Fruit fly (Drosophila melanogaster) whole organism, embryonic: ENCODE results near the gene CG3198.

ENCODE experiments used
- Adf1 ChIP-seq: fragments of 200-800 bp; sonication (Bioruptor generic); IDR thresholded peaks from 2 replicates; pipeline ENCODE4 v1.3.6; 2022; ENCODE audit warnings: missing biosample characterization, missing genetic modification characterization
- Blimp-1 ChIP-seq: fragments of 200-800 bp; sonication (Bioruptor generic); optimal IDR thresholded peaks from 3 replicates; lab custom pipeline; 2018; ENCODE audit warnings: missing biosample characterization, missing genetic modification characterization, mild to moderate bottlenecking, moderate library complexity, missing genetic modification reagents
- CG10366 ChIP-seq: fragments of 200-800 bp; sonication (Bioruptor generic); IDR thresholded peaks from 2 replicates; pipeline ENCODE4 v1.3.6; 2022; ENCODE audit warnings: missing biosample characterization, missing genetic modification characterization
- CG11085 ChIP-seq: fragments of 200-800 bp; sonication (Bioruptor generic); IDR thresholded peaks from 2 replicates; pipeline ENCODE4 v1.3.6; 2022; ENCODE audit warnings: missing biosample characterization, missing genetic modification characterization
- CG11504 ChIP-seq: fragments of 200-800 bp; sonication (Bioruptor generic); optimal IDR thresholded peaks from 3 replicates; lab custom pipeline; 2019; ENCODE audit warnings: missing biosample characterization, mild to moderate bottlenecking, missing genetic modification characterization, moderate library complexity
- CG11696 ChIP-seq: fragments of 200-800 bp; sonication (Bioruptor generic); IDR thresholded peaks from 2 replicates; pipeline ENCODE4 v1.3.6; 2022; ENCODE audit warnings: missing biosample characterization, missing genetic modification characterization
- CG15601 ChIP-seq: fragments of 200-800 bp; sonication (Bioruptor generic); optimal IDR thresholded peaks from 3 replicates; lab custom pipeline; 2019; ENCODE audit warnings: missing biosample characterization, mild to moderate bottlenecking, missing genetic modification characterization, moderate library complexity
- CG17328 ChIP-seq: fragments of 200-800 bp; sonication (Bioruptor generic); IDR thresholded peaks from 2 replicates; pipeline ENCODE4 v1.3.6; 2022; ENCODE audit warnings: missing biosample characterization, missing genetic modification characterization
- CG17361 ChIP-seq: fragments of 200-800 bp; sonication (Bioruptor generic); IDR thresholded peaks from 3 replicates; pipeline ENCODE4 v1.3.6; 2022; ENCODE audit warnings: missing biosample characterization, missing genetic modification characterization
- CG17385 ChIP-seq: fragments of 200-800 bp; sonication (Bioruptor generic); optimal IDR thresholded peaks from 3 replicates; lab custom pipeline; 2018; ENCODE audit warnings: missing biosample characterization, mild to moderate bottlenecking, missing genetic modification characterization
- CG2678 ChIP-seq: fragments of 200-800 bp; sonication (Bioruptor generic); optimal IDR thresholded peaks from 3 replicates; lab custom pipeline; 2019; ENCODE audit warnings: missing biosample characterization, mild to moderate bottlenecking, missing genetic modification characterization, moderate library complexity
- CG31224 ChIP-seq: fragments of 200-800 bp; sonication (Bioruptor generic); IDR thresholded peaks from 2 replicates; pipeline ENCODE4 v1.3.6; 2022; ENCODE audit warnings: missing biosample characterization, missing genetic modification characterization
- CG31365 ChIP-seq: fragments of 200-800 bp; sonication (Bioruptor generic); optimal IDR thresholded peaks from 2 replicates; lab custom pipeline; 2018; ENCODE audit warnings: missing biosample characterization, mild to moderate bottlenecking, missing genetic modification characterization
- CG32532 ChIP-seq: fragments of 200-800 bp; sonication (Bioruptor generic); IDR thresholded peaks from 2 replicates; pipeline ENCODE4 v1.3.6; 2022; ENCODE audit warnings: missing biosample characterization, missing genetic modification characterization
- CG32772 ChIP-seq: fragments of 200-800 bp; sonication (Bioruptor generic); IDR thresholded peaks from 2 replicates; pipeline ENCODE4 v1.3.6; 2022; ENCODE audit warnings: missing biosample characterization, missing genetic modification characterization
- CG4820 ChIP-seq: fragments of 200-800 bp; sonication (Bioruptor generic); optimal IDR thresholded peaks from 3 replicates; lab custom pipeline; 2016; ENCODE audit warnings: missing biosample characterization, missing genetic modification characterization
- CG6791 ChIP-seq: fragments of 200-800 bp; sonication (Bioruptor generic); IDR thresholded peaks from 3 replicates; pipeline ENCODE4 v1.3.6; 2022; ENCODE audit warnings: missing biosample characterization, missing genetic modification characterization; ENCODE audit not compliant: partially characterized antibody
- CG8281 ChIP-seq: fragments of 200-800 bp; sonication (Bioruptor generic); optimal IDR thresholded peaks from 2 replicates; lab custom pipeline; 2018; ENCODE audit warnings: missing biosample characterization, mild to moderate bottlenecking, missing genetic modification characterization, moderate library complexity
- CG9932 ChIP-seq: fragments of 200-800 bp; sonication (Bioruptor generic); IDR thresholded peaks from 2 replicates; pipeline ENCODE4 v1.3.6; 2022; ENCODE audit warnings: missing biosample characterization, missing genetic modification characterization
- Drgx ChIP-seq: fragments of 200-800 bp; sonication (Bioruptor generic); IDR thresholded peaks from 2 replicates; pipeline ENCODE4 v1.3.6; 2022; ENCODE audit warnings: missing biosample characterization, missing genetic modification characterization
- E2f2 ChIP-seq: fragments of 200-800 bp; sonication (Bioruptor generic); IDR thresholded peaks from 2 replicates; pipeline ENCODE4 v1.3.6; 2022; ENCODE audit warnings: missing biosample characterization, missing genetic modification characterization
- Gug ChIP-seq: fragments of 200-800 bp; sonication (Bioruptor generic); IDR thresholded peaks from 4 replicates; pipeline ENCODE4 v1.3.6; 2022; ENCODE audit warnings: missing biosample characterization, missing genetic modification characterization
- HLH3B ChIP-seq: fragments of 200-800 bp; sonication (Bioruptor generic); IDR thresholded peaks from 2 replicates; pipeline ENCODE4 v1.3.6; 2022; ENCODE audit warnings: missing biosample characterization, missing genetic modification characterization
- Hmx ChIP-seq: fragments of 200-800 bp; sonication (Bioruptor generic); optimal IDR thresholded peaks from 2 replicates; lab custom pipeline; 2016; ENCODE audit warnings: missing biosample characterization, missing genetic modification characterization
- Mad ChIP-seq: fragments of 200-800 bp; sonication (Bioruptor generic); optimal IDR thresholded peaks from 2 replicates; lab custom pipeline; 2016; ENCODE audit warnings: missing biosample characterization, missing genetic modification characterization
- NfI ChIP-seq: fragments of 200-800 bp; sonication (Bioruptor generic); optimal IDR thresholded peaks from 3 replicates; lab custom pipeline; 2018; ENCODE audit warnings: missing biosample characterization, mild to moderate bottlenecking, missing genetic modification characterization, moderate library complexity
- Oli ChIP-seq: fragments of 200-800 bp; sonication (Bioruptor generic); optimal IDR thresholded peaks from 2 replicates; lab custom pipeline; 2018; ENCODE audit warnings: missing biosample characterization, mild to moderate bottlenecking, missing genetic modification characterization, moderate library complexity
- Poxn ChIP-seq: fragments of 200-800 bp; sonication (Bioruptor generic); IDR thresholded peaks from 2 replicates; pipeline ENCODE4 v1.3.6; 2022; ENCODE audit warnings: missing biosample characterization, missing genetic modification characterization
- Ptx1 ChIP-seq: fragments of 200-800 bp; sonication (Bioruptor generic); IDR thresholded peaks from 2 replicates; pipeline ENCODE4 v1.3.6; 2022; ENCODE audit warnings: missing biosample characterization, missing genetic modification characterization
- Rfx ChIP-seq: fragments of 200-800 bp; sonication (Bioruptor generic); IDR thresholded peaks from 2 replicates; pipeline ENCODE4 v1.3.6; 2022; ENCODE audit warnings: missing biosample characterization, missing genetic modification characterization
- Rx ChIP-seq: fragments of 200-800 bp; sonication (Bioruptor generic); IDR thresholded peaks from 2 replicates; pipeline ENCODE4 v1.3.6; 2022; ENCODE audit warnings: missing biosample characterization, missing genetic modification characterization
- Sox100B ChIP-seq: fragments of 200-800 bp; sonication (Bioruptor generic); optimal IDR thresholded peaks from 3 replicates; lab custom pipeline; 2018; ENCODE audit warnings: missing biosample characterization, mild to moderate bottlenecking, missing genetic modification characterization
- Ssrp ChIP-seq: fragments of 200-800 bp; sonication (Bioruptor generic); optimal IDR thresholded peaks from 2 replicates; lab custom pipeline; 2018; ENCODE audit warnings: missing biosample characterization, mild to moderate bottlenecking, missing genetic modification characterization, moderate library complexity
- dmrt99B ChIP-seq: fragments of 200-800 bp; sonication (Bioruptor generic); optimal IDR thresholded peaks from 2 replicates; lab custom pipeline; 2018; ENCODE audit warnings: missing biosample characterization, mild to moderate bottlenecking, missing genetic modification characterization, moderate library complexity
- hkb ChIP-seq, 2 experiments: fragments of 200-800 bp in 1 of 2; fragments of >200 bp in 1 of 2; sonication (Bioruptor generic) in 1 of 2; IDR thresholded peaks in 1 of 2; optimal IDR thresholded peaks in 1 of 2; 2 replicates each; pipeline versions ENCODE4 v1.3.6 to Lab custom; 2017 to 2022; ENCODE audit warnings: missing biosample characterization in 1 of 2, missing genetic modification characterization in 1 of 2
- kni ChIP-seq: fragments of 200-800 bp; sonication (Bioruptor generic); optimal IDR thresholded peaks from 3 replicates; lab custom pipeline; 2017; ENCODE audit warnings: mild to moderate bottlenecking, missing biosample characterization, missing genetic modification reagents, missing genetic modification characterization
- oc ChIP-seq: fragments of 200-800 bp; sonication (Bioruptor generic); optimal IDR thresholded peaks from 2 replicates; lab custom pipeline; 2018; ENCODE audit warnings: missing biosample characterization, mild to moderate bottlenecking, missing genetic modification characterization, moderate library complexity
- pzg ChIP-seq: fragments of 200-800 bp; sonication (Bioruptor generic); optimal IDR thresholded peaks from 3 replicates; lab custom pipeline; 2018; ENCODE audit warnings: missing biosample characterization, mild to moderate bottlenecking, missing genetic modification characterization, moderate library complexity
- salm ChIP-seq: fragments of 200-800 bp; sonication (Bioruptor generic); optimal IDR thresholded peaks from 2 replicates; lab custom pipeline; 2018; ENCODE audit warnings: missing biosample characterization, mild to moderate bottlenecking, missing genetic modification characterization
- sc ChIP-seq, 3 experiments: fragments of >200 bp in 2 of 3; fragments of 200-800 bp in 1 of 3; sonication (Bioruptor generic) in 1 of 3; optimal IDR thresholded peaks; 2 replicates in 2 of 3; 3 replicates in 1 of 3; lab custom pipeline; 2017; ENCODE audit warnings: mild to moderate bottlenecking in 1 of 3, missing biosample characterization in 1 of 3, missing genetic modification characterization in 1 of 3, missing genetic modification reagents in 1 of 3
- schlank ChIP-seq: fragments of 200-800 bp; sonication (Bioruptor generic); optimal IDR thresholded peaks from 2 replicates; lab custom pipeline; 2018; ENCODE audit warnings: missing biosample characterization, mild to moderate bottlenecking, missing genetic modification characterization
- sd ChIP-seq: fragments of 200-800 bp; sonication (Bioruptor generic); optimal IDR thresholded peaks from 3 replicates; lab custom pipeline; 2018; ENCODE audit warnings: missing biosample characterization, mild to moderate bottlenecking, missing genetic modification characterization, moderate library complexity
- slp2 ChIP-seq: fragments of 200-800 bp; sonication (Bioruptor generic); optimal IDR thresholded peaks from 2 replicates; lab custom pipeline; 2016; ENCODE audit warnings: missing biosample characterization, missing genetic modification characterization
- ssp ChIP-seq: fragments of 200-800 bp; sonication (Bioruptor generic); IDR thresholded peaks from 2 replicates; pipeline ENCODE4 v1.3.6; 2022; ENCODE audit warnings: missing biosample characterization, missing genetic modification characterization
- vnd ChIP-seq: fragments of 200-800 bp; sonication (Bioruptor generic); IDR thresholded peaks from 3 replicates; pipeline ENCODE4 v1.3.6; 2022; ENCODE audit warnings: missing biosample characterization, missing genetic modification characterization; ENCODE audit not compliant: partially characterized antibody
- wor ChIP-seq: fragments of 200-800 bp; sonication (Bioruptor generic); IDR thresholded peaks from 2 replicates; pipeline ENCODE4 v1.3.6; 2022; ENCODE audit warnings: missing biosample characterization, missing genetic modification characterization
- zfh1 ChIP-seq: fragments of 200-800 bp; sonication (Bioruptor generic); IDR thresholded peaks from 3 replicates; pipeline ENCODE4 v1.3.6; 2022; ENCODE audit warnings: missing biosample characterization, missing genetic modification characterization

Gene CG3198

DNA sequence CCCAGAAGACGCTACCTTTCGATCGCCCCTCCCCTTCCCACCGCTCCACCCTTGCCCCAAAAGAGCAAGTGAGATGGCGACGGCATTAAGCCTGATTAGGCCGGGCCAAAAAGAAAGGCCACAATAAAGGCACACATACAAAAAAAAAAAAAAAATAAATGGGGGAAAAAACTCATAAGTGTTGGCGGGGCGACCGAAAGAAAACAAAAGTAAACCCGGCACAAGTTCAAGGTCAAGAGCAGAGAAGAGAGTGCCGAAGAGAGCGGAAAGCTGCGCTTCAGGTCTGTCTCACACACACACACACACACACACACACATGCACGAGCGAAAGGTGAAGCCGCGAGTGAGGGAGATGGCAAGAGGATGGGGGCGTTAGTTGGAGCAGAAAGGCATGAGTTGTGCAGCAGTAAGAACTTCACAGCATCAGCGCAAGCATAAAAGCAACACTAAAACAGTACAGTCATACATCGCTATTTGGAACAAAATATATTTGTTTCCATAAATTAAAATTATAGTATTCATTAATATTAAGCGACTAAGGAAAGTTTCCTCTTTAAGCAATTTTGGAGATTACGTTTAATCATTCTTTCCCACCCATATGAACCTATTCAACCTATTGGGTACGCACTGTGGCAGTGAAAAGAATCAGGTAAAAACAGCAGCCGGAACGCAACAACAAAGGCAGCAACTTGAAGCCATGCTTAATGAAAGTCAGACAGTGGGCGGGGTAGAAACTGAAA lies 49.6 kb downstream of the CG3198 start (continued):
- no peak for TF ChIP-seq salm (tag; lab: Kevin White, UChicago)
- TF ChIP-seq Rfx (GFP tag; lab: Robert Waterston, UW): peak; percentile 56; the same call in 1 of the 2 replicates
- TF ChIP-seq E2f2 (GFP tag; lab: Robert Waterston, UW): no peak
- 0 out of 2 replicates have a peak, but pooled peaks have one; percentile 23 for TF ChIP-seq Rx (GFP tag; lab: Robert Waterston, UW)
- peak; percentile 29 for TF ChIP-seq CG4820 (GFP tag; lab: Kevin White, UChicago)
- TF ChIP-seq Blimp-1: peak; percentile 99
- peak; percentile 39; the same call in 1 of the 2 replicates for TF ChIP-seq ssp (GFP tag; lab: Robert Waterston, UW)
- no peak for TF ChIP-seq CG32772
- peak; percentile 30 for TF ChIP-seq CG15601 (tag; lab: Kevin White, UChicago)
- TF ChIP-seq pzg: no peak
- TF ChIP-seq Ptx1 (GFP tag; lab: Robert Waterston, UW): peak; percentile 29; the same call in 1 of the 2 replicates
- no peak for TF ChIP-seq NfI (GFP tag; lab: Kevin White, UChicago)
- peak; percentile 24 for TF ChIP-seq Oli (tag; lab: Kevin White, UChicago)
- TF ChIP-seq dmrt99B (tag; lab: Kevin White, UChicago): peak; percentile 24
- no peak for TF ChIP-seq CG11696
- TF ChIP-seq Adf1 (GFP tag; lab: Robert Waterston, UW): no peak
- peak; percentile 7 for TF ChIP-seq CG17385 (GFP tag; lab: Kevin White, UChicago)
- TF ChIP-seq hkb (optimal IDR thresholded peaks at IDR 0.05; lab: Kevin White, UChicago): no peak
- no peak for TF ChIP-seq hkb (GFP tag; IDR thresholded peaks at IDR 0.05; lab: Robert Waterston, UW)
- TF ChIP-seq schlank: no peak
- peak; percentile 39; the same call in 1 of the 2 replicates for TF ChIP-seq CG32532
- no peak for TF ChIP-seq CG8281 (tag; lab: Kevin White, UChicago)
- 0 out of 3 replicates have a peak, but pooled peaks have one; percentile 28 for TF ChIP-seq CG17361 (GFP tag; lab: Robert Waterston, UW)
- no peak for TF ChIP-seq Mad (GFP tag; lab: Kevin White, UChicago)
- TF ChIP-seq CG17328 (GFP tag; lab: Robert Waterston, UW): no peak
- peak; percentile 23 for TF ChIP-seq Ssrp (tag; lab: Kevin White, UChicago)
- no peak for TF ChIP-seq Hmx (GFP tag; lab: Kevin White, UChicago)
- TF ChIP-seq kni (GFP tag; lab: Kevin White, UChicago): peak; percentile 39
- no peak for TF ChIP-seq Poxn (GFP tag; lab: Robert Waterston, UW)
- no peak; the same call in 1 of the 2 replicates for TF ChIP-seq wor (GFP tag; lab: Robert Waterston, UW)
- no peak; the same call in 1 of the 2 replicates for TF ChIP-seq CG10366
- no peak for TF ChIP-seq sc (optimal IDR thresholded peaks at IDR 0.05; lab: Kevin White, UChicago)
- peak; percentile 5 for TF ChIP-seq sc (GFP tag; optimal IDR thresholded peaks at IDR 0.05; lab: Kevin White, UChicago)
- peak; percentile 48 for TF ChIP-seq CG2678 (tag; lab: Kevin White, UChicago)
- no peak for TF ChIP-seq vnd
- TF ChIP-seq CG31365 (tag; lab: Kevin White, UChicago): no peak
- TF ChIP-seq Gug: peak; percentile 32; the same call in 1 of the 4 replicates
- peak; percentile 33; the same call in 1 of the 2 replicates for TF ChIP-seq HLH3B (GFP tag; lab: Robert Waterston, UW)
- peak; percentile 70 for TF ChIP-seq zfh1
- TF ChIP-seq Drgx (GFP tag; lab: Robert Waterston, UW): peak; percentile 46; the same call in 1 of the 2 replicates
- TF ChIP-seq CG6791 (GFP tag; lab: Robert Waterston, UW): no peak
- TF ChIP-seq slp2 (GFP tag; lab: Kevin White, UChicago): no peak
- TF ChIP-seq sd: no peak
- TF ChIP-seq CG11504 (tag; lab: Kevin White, UChicago): peak; percentile 30
- no peak for TF ChIP-seq Sox100B (GFP tag; lab: Kevin White, UChicago)
- 0 out of 2 replicates have a peak, but pooled peaks have one; percentile 38 for TF ChIP-seq CG9932
- TF ChIP-seq oc (tag; lab: Kevin White, UChicago): peak; percentile 84
- TF ChIP-seq CG11085 (GFP tag; lab: Robert Waterston, UW): no peak
- no peak for TF ChIP-seq CG31224
